Worm (Caenorhabditis elegans) whole organism, late embryonic: Measurements from ENCODE around the gene H12D21.10.

Experiments
- F13H6.1 ChIP-seq: sonication (generic microtip); optimal IDR thresholded peaks from 2 replicates; lab custom pipeline; 2016; ENCODE audit warnings: missing genetic modification characterization, missing compliant biosample characterization
- ama-1 ChIP-seq: fragments of 150-350 bp; optimal IDR thresholded peaks from 2 replicates; lab custom pipeline; 2014
- ceh-6 ChIP-seq: fragments of 200-800 bp; sonication (Bioruptor generic); optimal IDR thresholded peaks from 2 replicates; lab custom pipeline; 2018; ENCODE audit warnings: mild to moderate bottlenecking, missing genetic modification characterization, missing compliant biosample characterization
- lim-6 ChIP-seq: sonication (generic microtip); optimal IDR thresholded peaks from 2 replicates; lab custom pipeline; 2016; ENCODE audit warnings: missing genetic modification characterization, missing compliant biosample characterization
- nfya-1 ChIP-seq: sonication (generic microtip); optimal IDR thresholded peaks from 2 replicates; lab custom pipeline; 2017; ENCODE audit warnings: missing genetic modification characterization, mild to moderate bottlenecking, missing compliant biosample characterization, antibody characterized with exemption, moderate library complexity
- nhr-11 ChIP-seq: fragments of 150-350 bp; optimal IDR thresholded peaks from 2 replicates; lab custom pipeline; 2014; ENCODE audit warnings: missing biosample characterization, missing genetic modification characterization
- odd-2 ChIP-seq: sonication (generic microtip); optimal IDR thresholded peaks from 2 replicates; lab custom pipeline; 2017; ENCODE audit warnings: antibody characterized with exemption, mild to moderate bottlenecking, missing genetic modification characterization, missing compliant biosample characterization
- pha-4 ChIP-seq: fragments of 150-350 bp; optimal IDR thresholded peaks from 2 replicates; lab custom pipeline; 2018; ENCODE audit warnings: missing biosample characterization, missing genetic modification reagents, missing genetic modification characterization
- ref-2 ChIP-seq: sonication (generic microtip); optimal IDR thresholded peaks from 2 replicates; lab custom pipeline; 2016; ENCODE audit warnings: missing genetic modification characterization, missing compliant biosample characterization
- rnt-1 ChIP-seq: sonication (generic microtip); optimal IDR thresholded peaks from 2 replicates; lab custom pipeline; 2016; ENCODE audit warnings: missing genetic modification characterization, missing compliant biosample characterization
- tbx-2 ChIP-seq: sonication (generic microtip); optimal IDR thresholded peaks from 2 replicates; lab custom pipeline; 2016; ENCODE audit warnings: missing genetic modification characterization, missing compliant biosample characterization
- unc-3 ChIP-seq, 2 experiments: fragments of 200-800 bp in 1 of 2; sonication (Bioruptor generic) in 1 of 2; sonication (generic microtip) in 1 of 2; conservative IDR thresholded peaks in 1 of 2; optimal IDR thresholded peaks in 1 of 2; 2 replicates each; pipeline versions ENCODE4 v1.3.6 to Lab custom; 2016 to 2022; ENCODE audit warnings: missing compliant biosample characterization in 2 of 2, missing genetic modification characterization in 2 of 2, missing genetic modification reagents in 1 of 2
- zip-5 ChIP-seq: sonication (generic microtip); optimal IDR thresholded peaks from 2 replicates; lab custom pipeline; 2016; ENCODE audit warnings: missing genetic modification characterization, missing compliant biosample characterization

ce11 chrV:14854261-14854660 is 45.3 kb upstream of the H12D21.10 start:
- TF ChIP-seq nfya-1 (tag; lab: Kevin White, UChicago) (no peak), lim-6 (tag; lab: Kevin White, UChicago) (no peak), ama-1 (no peak), zip-5 (no peak), F13H6.1 (tag; lab: Kevin White, UChicago) (no peak), odd-2 (tag; lab: Kevin White, UChicago) (no peak), ref-2 (tag; lab: Kevin White, UChicago) (no peak), pha-4 (no peak), tbx-2 (tag; lab: Kevin White, UChicago) (no peak), nhr-11 (tag; lab: Kevin White, UChicago) (no peak), ceh-6 (no peak), unc-3 (GFP tag; conservative IDR thresholded peaks at IDR 0.05; lab: Robert Waterston, UW) (no peak), unc-3 (tag; optimal IDR thresholded peaks at IDR 0.05; lab: Kevin White, UChicago) (no peak), rnt-1 (tag; lab: Kevin White, UChicago) (no peak)
